Fruit fly (Drosophila melanogaster) Kc167 (cell line): ENCODE data around the gene CG14410.

Experiments
- Myc ChIP-seq: fragments of >200 bp; optimal IDR thresholded peaks from 2 replicates; lab custom pipeline; 2017; ENCODE audit warnings: missing external identifiers
- h ChIP-seq: fragments of >200 bp; optimal IDR thresholded peaks from 3 replicates; lab custom pipeline; 2018; ENCODE audit warnings: missing external identifiers
- insv ChIP-seq: fragments of >200 bp; optimal IDR thresholded peaks from 3 replicates; lab custom pipeline; 2018; ENCODE audit warnings: missing external identifiers
- psq ChIP-seq: fragments of >200 bp; optimal IDR thresholded peaks from 2 replicates; lab custom pipeline; 2017; ENCODE audit warnings: missing external identifiers
- ttk ChIP-seq: sonication (Bioruptor generic); optimal IDR thresholded peaks from 2 replicates; lab custom pipeline; 2017; ENCODE audit warnings: missing external identifiers

DNA sequence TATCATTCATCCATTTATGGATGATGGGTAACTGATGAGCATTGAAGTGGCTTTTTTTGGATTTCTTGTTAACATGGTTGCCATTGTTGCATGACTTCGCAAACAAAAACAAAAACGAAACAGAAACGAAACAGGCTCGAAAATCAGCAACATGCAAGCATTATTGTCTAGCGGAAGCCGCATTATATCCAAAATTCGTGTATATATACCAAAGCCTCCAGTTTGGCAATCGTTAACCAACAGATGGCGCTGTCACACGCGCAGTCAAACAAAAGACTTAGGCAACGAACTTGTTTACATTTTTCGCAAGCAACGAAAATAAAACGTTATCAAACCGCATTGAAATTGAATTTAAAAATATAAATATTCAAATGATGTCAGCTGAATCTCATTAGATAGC lies 42.4 kb downstream of the CG14410 start:
- TF ChIP-seq psq (lab: Kevin White, UChicago) (no peak), h (lab: Kevin White, UChicago) (no peak), ttk (lab: Kevin White, UChicago) (no peak), Myc (no peak), insv (no peak)
